Worm (Caenorhabditis elegans): Measurements from ENCODE around the gene egli-1.

egli-1 gene

DNA sequence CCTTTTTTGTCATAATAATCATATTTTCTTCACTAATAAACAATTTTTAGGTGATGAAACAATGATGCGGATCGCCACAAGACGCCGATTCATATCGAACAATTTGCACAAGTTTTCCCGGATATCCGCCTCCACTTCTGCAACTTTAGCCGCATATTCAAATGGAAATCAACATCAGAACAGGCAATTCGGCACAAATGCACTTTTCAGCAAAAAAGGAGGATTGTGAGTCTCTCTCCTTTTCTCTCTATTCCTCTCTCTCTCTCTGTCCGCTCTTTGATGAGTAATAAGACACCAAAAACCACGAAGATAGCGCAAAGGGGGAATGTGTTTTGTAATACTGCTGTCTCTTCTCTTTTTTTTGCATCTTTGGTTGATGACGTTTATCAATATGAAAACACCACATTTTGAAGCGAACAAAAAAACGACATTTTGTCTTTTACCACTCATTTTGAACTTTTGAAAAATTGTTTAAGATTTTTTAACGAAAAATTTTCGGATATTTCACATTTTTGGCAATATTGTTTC, 1.1 kb downstream of the egli-1 start, which contains the start of gene eat-3 (continued):
- TF ChIP-seq mdt-29 (GFP tag; IDR thresholded peaks at IDR 0.05) (no peak), nhr-102 (tag; optimal IDR thresholded peaks at IDR 0.05) (no peak), dmd-8 (GFP tag; IDR thresholded peaks at IDR 0.05) (no peak), mdl-1 (tag; optimal IDR thresholded peaks at IDR 0.05) (peak in 1 of 2 experiments; percentile 40), mes-2 (tag; optimal IDR thresholded peaks at IDR 0.05; ENCODE audit: poor library complexity, severe bottlenecking) (peak; percentile 24), egl-27 (tag; optimal IDR thresholded peaks at IDR 0.05) (no peak), nhr-10 (tag; optimal IDR thresholded peaks at IDR 0.05) (no peak), nhr-28 (tag; optimal IDR thresholded peaks at IDR 0.05) (no peak), dmd-6 (GFP tag; IDR thresholded peaks at IDR 0.05) (no peak), gei-8 (GFP tag; optimal IDR thresholded peaks at IDR 0.05) (no peak), F37D6.2 (tag; optimal IDR thresholded peaks at IDR 0.05) (no peak), lin-38 (GFP tag; IDR thresholded peaks at IDR 0.05) (no peak), nhr-237 (tag; optimal IDR thresholded peaks at IDR 0.05) (no peak), nhr-77 (tag; optimal IDR thresholded peaks at IDR 0.05) (peak; percentile 36), unc-62 (GFP tag; optimal IDR thresholded peaks at IDR 0.05 in 1 of 2) (peak in 1 of 2 experiments; percentile 93), unc-62 (tag; optimal IDR thresholded peaks at IDR 0.05) (no peak), lin-15B (tag; optimal IDR thresholded peaks at IDR 0.05) (no peak), spr-1 (tag; optimal IDR thresholded peaks at IDR 0.05) (no peak), dve-1 (tag; optimal IDR thresholded peaks at IDR 0.05; ENCODE audit: insufficient read depth) (peak; percentile 56), set-16 (GFP tag; IDR thresholded peaks at IDR 0.05) (no peak), fkh-10 (GFP tag; optimal IDR thresholded peaks at IDR 0.05) (no peak), hmg-1.1 (GFP tag; IDR thresholded peaks at IDR 0.05) (no peak), daf-16 (GFP tag; optimal IDR thresholded peaks at IDR 0.05) (no peak), daf-16 (tag; optimal IDR thresholded peaks at IDR 0.05) (peak; percentile 23), cey-2 (tag; optimal IDR thresholded peaks at IDR 0.05; ENCODE audit: borderline replicate concordance, insufficient read depth) (no peak), T26A8.4 (GFP tag; IDR thresholded peaks at IDR 0.05) (no peak), vab-7 (GFP tag; IDR thresholded peaks at IDR 0.05) (no peak), mxl-3 (GFP tag; optimal IDR thresholded peaks at IDR 0.05) (no peak), dmd-9 (GFP tag; IDR thresholded peaks at IDR 0.05) (no peak), zag-1 (tag; optimal IDR thresholded peaks at IDR 0.05) (no peak), zfp-2 (tag; optimal IDR thresholded peaks at IDR 0.05) (no peak)

DNA sequence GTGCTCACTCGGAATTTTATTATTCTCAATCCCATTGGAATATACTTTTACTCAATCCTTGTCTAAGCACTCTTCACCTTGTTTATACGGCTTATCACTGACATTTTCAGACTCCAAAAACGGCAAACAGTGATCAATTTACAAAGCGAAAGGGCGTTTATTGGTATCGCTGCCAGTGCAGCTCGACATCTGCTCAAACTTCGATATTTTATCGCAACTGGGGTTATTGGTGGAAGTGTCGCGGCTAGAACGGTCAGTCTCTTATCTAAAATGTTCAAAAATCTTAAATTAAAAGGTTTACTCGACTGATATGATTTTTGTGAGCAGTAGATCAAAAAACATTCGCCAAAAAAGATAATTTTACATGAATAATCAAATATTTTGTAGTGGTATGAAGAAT, 1.8 kb downstream of the egli-1 start:
- TF ChIP-seq hlh-11 (tag; optimal IDR thresholded peaks at IDR 0.05) (peak; percentile 81), T20F7.1 (GFP tag; optimal IDR thresholded peaks at IDR 0.05) (no peak), R02D3.7 (tag; optimal IDR thresholded peaks at IDR 0.05) (no peak), nhr-42 (GFP tag; IDR thresholded peaks at IDR 0.05) (no peak), daf-16 (GFP tag; optimal IDR thresholded peaks at IDR 0.05) (no peak), daf-16 (tag; optimal IDR thresholded peaks at IDR 0.05) (peak; percentile 57), tag-97 (GFP tag; IDR thresholded peaks at IDR 0.05) (no peak), cey-2 (tag; optimal IDR thresholded peaks at IDR 0.05; ENCODE audit: borderline replicate concordance, insufficient read depth) (no peak), mxl-3 (GFP tag; optimal IDR thresholded peaks at IDR 0.05) (no peak), mxl-2 (GFP tag; conservative IDR thresholded peaks at IDR 0.05) (no peak), ama-1 (optimal IDR thresholded peaks at IDR 0.05) (no peak), Y48G9A.11 (GFP tag; IDR thresholded peaks at IDR 0.05) (no peak), skn-1 (tag; optimal IDR thresholded peaks at IDR 0.05) (no peak), php-3 (GFP tag; IDR thresholded peaks at IDR 0.05) (0 out of 2 replicates have a peak, but pooled peaks have one; percentile 16), pqm-1 (tag; optimal IDR thresholded peaks at IDR 0.05) (peak; percentile 78), nhr-111 (GFP tag; optimal IDR thresholded peaks at IDR 0.05) (no peak), lin-13 (GFP tag; optimal IDR thresholded peaks at IDR 0.05) (no peak), mes-2 (tag; optimal IDR thresholded peaks at IDR 0.05; ENCODE audit: poor library complexity, severe bottlenecking) (no peak), dmd-6 (GFP tag; IDR thresholded peaks at IDR 0.05) (peak; percentile 77), lin-38 (GFP tag; IDR thresholded peaks at IDR 0.05) (no peak), nhr-11 (tag; optimal IDR thresholded peaks at IDR 0.05) (no peak), zip-11 (GFP tag; IDR thresholded peaks at IDR 0.05) (no peak), zag-1 (tag; optimal IDR thresholded peaks at IDR 0.05) (no peak), nhr-28 (tag; optimal IDR thresholded peaks at IDR 0.05) (peak; percentile 59), aly-2 (tag; optimal IDR thresholded peaks at IDR 0.05) (no peak), lin-1 (GFP tag; IDR thresholded peaks at IDR 0.05) (no peak)
